Worm (Caenorhabditis elegans) whole organism, mixed stage, embryonic: ENCODE measurements around the gene nhr-173.

Source experiments
- cnd-1 ChIP-seq: fragments of 200-800 bp; sonication (Bioruptor generic); optimal IDR thresholded peaks from 2 replicates; lab custom pipeline; 2018; ENCODE audit warnings: mild to moderate bottlenecking, missing genetic modification characterization, missing compliant biosample characterization
- elt-1 ChIP-seq: sonication (generic microtip); optimal IDR thresholded peaks from 2 replicates; lab custom pipeline; 2017; ENCODE audit warnings: missing genetic modification characterization, mild to moderate bottlenecking, missing compliant biosample characterization, antibody characterized with exemption, moderate library complexity, borderline replicate concordance; ENCODE audit not compliant: insufficient read depth
- mab-5 ChIP-seq: fragments of 150-350 bp; optimal IDR thresholded peaks from 2 replicates; lab custom pipeline; 2014; ENCODE audit warnings: missing biosample characterization, missing genetic modification characterization
- nhr-12 ChIP-seq: fragments of 150-350 bp; optimal IDR thresholded peaks from 2 replicates; lab custom pipeline; 2014; ENCODE audit warnings: missing biosample characterization, missing genetic modification characterization
- nhr-237 ChIP-seq: fragments of 150-350 bp; optimal IDR thresholded peaks from 2 replicates; lab custom pipeline; 2014; ENCODE audit warnings: missing biosample characterization, missing genetic modification characterization
- nhr-28 ChIP-seq: fragments of 150-350 bp; optimal IDR thresholded peaks from 2 replicates; lab custom pipeline; 2014; ENCODE audit warnings: missing biosample characterization, missing genetic modification characterization
- nhr-76 ChIP-seq: sonication (generic microtip); optimal IDR thresholded peaks from 2 replicates; lab custom pipeline; 2017; ENCODE audit warnings: missing biosample characterization, missing genetic modification characterization
- pha-4 ChIP-seq: fragments of 150-350 bp; optimal IDR thresholded peaks from 2 replicates; lab custom pipeline; 2018; ENCODE audit warnings: missing biosample characterization, missing genetic modification reagents, missing genetic modification characterization
- sptf-1 ChIP-seq: sonication (generic microtip); optimal IDR thresholded peaks from 2 replicates; lab custom pipeline; 2017; ENCODE audit warnings: mild to moderate bottlenecking, missing genetic modification characterization, moderate library complexity, missing compliant biosample characterization
- unc-62 ChIP-seq: fragments of 150-350 bp; optimal IDR thresholded peaks from 2 replicates; lab custom pipeline; 2014; ENCODE audit warnings: missing biosample characterization, missing genetic modification reagents, missing genetic modification characterization

- TF ChIP-seq elt-1 (no peak), unc-62 (no peak), pha-4 (tag; lab: Kevin White, UChicago) (no peak), cnd-1 (tag; lab: Kevin White, UChicago) (no peak), nhr-12 (tag; lab: Kevin White, UChicago) (no peak), mab-5 (tag; lab: Kevin White, UChicago) (no peak), nhr-76 (no peak), nhr-28 (tag; lab: Kevin White, UChicago) (no peak), sptf-1 (tag; lab: Kevin White, UChicago) (no peak), nhr-237 (tag; lab: Kevin White, UChicago) (no peak)
Measured at ce11 chrX:6606991-6607390, 48.3 kb upstream of the nhr-173 start, which contains the start of gene cpr-6.
